Worm (Caenorhabditis elegans) whole organism, L4 larva: Measurements from ENCODE around the gene F49H12.3.
A peak's percentile ranks its signal among the peaks of the same experiment; 100 is the strongest.

Experiments used
- D1046.2 ChIP-seq: fragments of 200-800 bp; sonication (Bioruptor generic); IDR thresholded peaks from 2 replicates; pipeline ENCODE4 v1.3.6; 2022; ENCODE audit warnings: missing genetic modification characterization, missing compliant biosample characterization
- F37D6.2 ChIP-seq: sonication (generic microtip); optimal IDR thresholded peaks from 2 replicates; lab custom pipeline; 2016; ENCODE audit warnings: mild to moderate bottlenecking, missing genetic modification characterization, missing compliant biosample characterization
- F49E8.2 ChIP-seq: sonication (generic microtip); optimal IDR thresholded peaks from 2 replicates; lab custom pipeline; 2016; ENCODE audit warnings: missing compliant biosample characterization, mild to moderate bottlenecking, missing genetic modification characterization, borderline replicate concordance
- R02D3.7 ChIP-seq: fragments of 150-350 bp; sonication (generic microtip); optimal IDR thresholded peaks from 3 replicates; lab custom pipeline; 2014; ENCODE audit warnings: missing biosample characterization, missing genetic modification characterization
- T26A8.4 ChIP-seq: fragments of 200-800 bp; sonication (Bioruptor generic); IDR thresholded peaks from 2 replicates; pipeline ENCODE4 v1.3.6; 2022; ENCODE audit warnings: missing genetic modification characterization, missing compliant biosample characterization
- Y105C5A.15 ChIP-seq: fragments of 200-800 bp; sonication (Bioruptor generic); IDR thresholded peaks from 2 replicates; pipeline ENCODE4 v1.3.6; 2022; ENCODE audit warnings: missing genetic modification characterization, missing compliant biosample characterization
- Y48G9A.11 ChIP-seq: fragments of 200-800 bp; sonication (Bioruptor generic); IDR thresholded peaks from 2 replicates; pipeline ENCODE4 v1.3.6; 2022; ENCODE audit warnings: missing genetic modification reagents, missing genetic modification characterization, missing compliant biosample characterization
- Y5F2A.4 ChIP-seq: fragments of 200-800 bp; sonication (Bioruptor generic); optimal IDR thresholded peaks from 2 replicates; lab custom pipeline; 2018; ENCODE audit warnings: mild to moderate bottlenecking, missing genetic modification characterization, missing compliant biosample characterization
- ZK546.5 ChIP-seq, 2 experiments: sonication (generic microtip); optimal IDR thresholded peaks; 2 replicates each; lab custom pipeline; 2017; ENCODE audit warnings: missing biosample characterization in 2 of 2, missing genetic modification characterization in 2 of 2
- aly-2 ChIP-seq: sonication (generic microtip); optimal IDR thresholded peaks from 2 replicates; lab custom pipeline; 2018; ENCODE audit warnings: missing biosample characterization, missing genetic modification characterization
- ama-1 ChIP-seq: fragments of 150-350 bp; optimal IDR thresholded peaks from 2 replicates; lab custom pipeline; 2014; ENCODE audit warnings: inconsistent platforms, mixed read lengths
- arid-1 ChIP-seq: fragments of 200-800 bp; sonication (Bioruptor generic); conservative IDR thresholded peaks from 2 replicates; pipeline ENCODE4 v1.3.6; 2022; ENCODE audit warnings: missing genetic modification reagents, missing genetic modification characterization, missing compliant biosample characterization
- attf-4 ChIP-seq: sonication (generic microtip); optimal IDR thresholded peaks from 3 replicates; lab custom pipeline; 2017; ENCODE audit warnings: missing biosample characterization, missing genetic modification characterization
- ceh-28 ChIP-seq: fragments of 150-350 bp; optimal IDR thresholded peaks from 2 replicates; lab custom pipeline; 2014; ENCODE audit warnings: missing biosample characterization, missing genetic modification reagents, missing genetic modification characterization
- ceh-82 ChIP-seq: sonication (generic microtip); optimal IDR thresholded peaks from 2 replicates; lab custom pipeline; 2017; ENCODE audit warnings: missing biosample characterization, missing genetic modification characterization
- ces-1 ChIP-seq: fragments of 150-350 bp; sonication (generic microtip); optimal IDR thresholded peaks from 4 replicates; lab custom pipeline; 2014; ENCODE audit warnings: missing biosample characterization, missing genetic modification reagents, missing genetic modification characterization
- daf-12 ChIP-seq: fragments of 150-350 bp; optimal IDR thresholded peaks from 2 replicates; lab custom pipeline; 2014; ENCODE audit warnings: missing biosample characterization, missing genetic modification reagents, missing genetic modification characterization
- daf-19 ChIP-seq: fragments of 200-800 bp; sonication (Bioruptor generic); conservative IDR thresholded peaks from 2 replicates; pipeline ENCODE4 v1.3.6; 2022; ENCODE audit warnings: missing genetic modification characterization, missing compliant biosample characterization
- daf-8 ChIP-seq: fragments of 200-800 bp; sonication (Bioruptor generic); IDR thresholded peaks from 2 replicates; pipeline ENCODE4 v1.3.6; 2022; ENCODE audit warnings: missing genetic modification characterization, missing compliant biosample characterization
- dmd-6 ChIP-seq: fragments of 200-800 bp; sonication (Bioruptor generic); IDR thresholded peaks from 2 replicates; pipeline ENCODE4 v1.3.6; 2022; ENCODE audit warnings: missing genetic modification reagents, missing genetic modification characterization, missing compliant biosample characterization
- dmd-8 ChIP-seq: fragments of 200-800 bp; sonication (Bioruptor generic); IDR thresholded peaks from 2 replicates; pipeline ENCODE4 v1.3.6; 2022; ENCODE audit warnings: missing genetic modification characterization, missing compliant biosample characterization
- dmd-9 ChIP-seq: fragments of 200-800 bp; sonication (Bioruptor generic); IDR thresholded peaks from 2 replicates; pipeline ENCODE4 v1.3.6; 2022; ENCODE audit warnings: missing genetic modification reagents, missing genetic modification characterization, missing compliant biosample characterization
- egl-27 ChIP-seq: sonication (generic microtip); optimal IDR thresholded peaks from 3 replicates; lab custom pipeline; 2017; ENCODE audit warnings: missing biosample characterization, missing genetic modification reagents, missing genetic modification characterization
- fkh-10 ChIP-seq: fragments of 150-350 bp; optimal IDR thresholded peaks from 2 replicates; lab custom pipeline; 2014; ENCODE audit warnings: missing biosample characterization, missing genetic modification reagents, missing genetic modification characterization
- hif-1 ChIP-seq, 2 experiments: sonication (generic microtip); optimal IDR thresholded peaks; 2 replicates each; lab custom pipeline; 2016 to 2017; ENCODE audit warnings: missing compliant biosample characterization in 2 of 2, missing genetic modification characterization in 2 of 2, missing genetic modification reagents in 2 of 2, missing genotype in 2 of 2, mild to moderate bottlenecking in 1 of 2
- hlh-11 ChIP-seq: fragments of 200-800 bp; sonication (Bioruptor generic); optimal IDR thresholded peaks from 2 replicates; lab custom pipeline; 2018; ENCODE audit warnings: mild to moderate bottlenecking, missing genetic modification characterization, missing compliant biosample characterization
- lin-13 ChIP-seq: fragments of 150-350 bp; optimal IDR thresholded peaks from 2 replicates; lab custom pipeline; 2014; ENCODE audit warnings: missing biosample characterization, missing genetic modification reagents, missing genetic modification characterization
- lin-15B ChIP-seq: fragments of 150-350 bp; sonication (generic microtip); optimal IDR thresholded peaks from 3 replicates; lab custom pipeline; 2014; ENCODE audit warnings: missing biosample characterization, missing genetic modification characterization
- lin-38 ChIP-seq: fragments of 200-800 bp; sonication (Bioruptor generic); IDR thresholded peaks from 2 replicates; pipeline ENCODE4 v1.3.6; 2022; ENCODE audit warnings: missing genetic modification reagents, missing genetic modification characterization, missing compliant biosample characterization
- lin-39 ChIP-seq: fragments of 150-350 bp; optimal IDR thresholded peaks from 2 replicates; lab custom pipeline; 2014; ENCODE audit warnings: missing biosample characterization, missing genetic modification reagents, missing genetic modification characterization
- lsy-2 ChIP-seq, 2 experiments: fragments of 150-350 bp in 1 of 2; sonication (generic microtip) in 1 of 2; optimal IDR thresholded peaks; 2 replicates each; lab custom pipeline; 2014 to 2017; ENCODE audit warnings: missing biosample characterization in 2 of 2, missing genetic modification characterization in 2 of 2
- madf-5 ChIP-seq, 2 experiments: fragments of 200-800 bp; sonication (Bioruptor generic); IDR thresholded peaks; 2 replicates each; pipeline ENCODE4 v1.3.6; 2022; ENCODE audit warnings: missing compliant biosample characterization in 2 of 2, missing genetic modification characterization in 2 of 2
- madf-9 ChIP-seq: fragments of 200-800 bp; sonication (Bioruptor generic); conservative IDR thresholded peaks from 2 replicates; pipeline ENCODE4 v1.3.6; 2022; ENCODE audit warnings: missing genetic modification reagents, missing genetic modification characterization, missing compliant biosample characterization
- mdl-1 ChIP-seq, 2 experiments: fragments of 150-350 bp in 1 of 2; sonication (generic microtip) in 1 of 2; optimal IDR thresholded peaks; 2 replicates each; lab custom pipeline; 2014 to 2017; ENCODE audit warnings: missing biosample characterization in 2 of 2, missing genetic modification characterization in 2 of 2
- mep-1 ChIP-seq: fragments of 150-350 bp; sonication (generic microtip); optimal IDR thresholded peaks from 3 replicates; lab custom pipeline; 2014; ENCODE audit warnings: missing biosample characterization, missing genetic modification characterization
- mxl-2 ChIP-seq: fragments of 200-800 bp; sonication (Bioruptor generic); conservative IDR thresholded peaks from 2 replicates; pipeline ENCODE4 v1.3.6; 2022; ENCODE audit warnings: missing genetic modification reagents, missing genetic modification characterization, missing compliant biosample characterization
- nhr-10 ChIP-seq: fragments of 150-350 bp; optimal IDR thresholded peaks from 2 replicates; lab custom pipeline; 2014; ENCODE audit warnings: missing biosample characterization, missing genetic modification characterization
- nhr-102 ChIP-seq: sonication (generic microtip); optimal IDR thresholded peaks from 2 replicates; lab custom pipeline; 2016; ENCODE audit warnings: mild to moderate bottlenecking, missing genetic modification characterization, moderate library complexity, missing compliant biosample characterization
- nhr-11 ChIP-seq: fragments of 150-350 bp; optimal IDR thresholded peaks from 2 replicates; lab custom pipeline; 2014; ENCODE audit warnings: missing biosample characterization, missing genetic modification characterization
- nhr-237 ChIP-seq: sonication (generic microtip); optimal IDR thresholded peaks from 2 replicates; lab custom pipeline; 2017; ENCODE audit warnings: missing biosample characterization, missing genetic modification characterization
- nhr-48 ChIP-seq: sonication (generic microtip); optimal IDR thresholded peaks from 2 replicates; lab custom pipeline; 2016; ENCODE audit warnings: mild to moderate bottlenecking, missing genetic modification characterization, missing compliant biosample characterization
- nhr-76 ChIP-seq: fragments of 150-350 bp; optimal IDR thresholded peaks from 2 replicates; lab custom pipeline; 2014; ENCODE audit warnings: missing biosample characterization, missing genetic modification characterization
- nhr-77 ChIP-seq: fragments of 150-350 bp; optimal IDR thresholded peaks from 2 replicates; lab custom pipeline; 2014; ENCODE audit warnings: missing biosample characterization, missing genetic modification characterization
- php-3 ChIP-seq: fragments of 200-800 bp; sonication (Bioruptor generic); IDR thresholded peaks from 2 replicates; pipeline ENCODE4 v1.3.6; 2022; ENCODE audit warnings: missing genetic modification reagents, missing genetic modification characterization, missing compliant biosample characterization
- rbr-2 ChIP-seq: sonication (generic microtip); optimal IDR thresholded peaks from 2 replicates; lab custom pipeline; 2016; ENCODE audit warnings: missing genotype, missing genetic modification characterization, missing compliant biosample characterization
- set-16 ChIP-seq: fragments of 200-800 bp; sonication (Bioruptor generic); IDR thresholded peaks from 2 replicates; pipeline ENCODE4 v1.3.6; 2022; ENCODE audit warnings: missing genetic modification reagents, missing genetic modification characterization, missing compliant biosample characterization
- snpc-4 ChIP-seq: fragments of 150-350 bp; optimal IDR thresholded peaks from 2 replicates; lab custom pipeline; 2014; ENCODE audit warnings: missing biosample characterization, missing genetic modification characterization
- spr-3 ChIP-seq: fragments of 200-800 bp; sonication (Bioruptor generic); optimal IDR thresholded peaks from 2 replicates; lab custom pipeline; 2018; ENCODE audit warnings: mild to moderate bottlenecking, missing genetic modification characterization, missing compliant biosample characterization
- tra-1 ChIP-seq: fragments of 200-800 bp; sonication (Bioruptor generic); IDR thresholded peaks from 2 replicates; pipeline ENCODE4 v1.3.6; 2022; ENCODE audit warnings: missing genetic modification reagents, missing genetic modification characterization, missing compliant biosample characterization
- unc-130 ChIP-seq: sonication (generic microtip); optimal IDR thresholded peaks from 2 replicates; lab custom pipeline; 2016; ENCODE audit warnings: missing genetic modification reagents, missing genetic modification characterization, missing compliant biosample characterization
- unc-39 ChIP-seq: sonication (generic microtip); optimal IDR thresholded peaks from 2 replicates; lab custom pipeline; 2017; ENCODE audit warnings: missing biosample characterization, missing genetic modification characterization
- vab-7 ChIP-seq: fragments of 200-800 bp; sonication (Bioruptor generic); IDR thresholded peaks from 2 replicates; pipeline ENCODE4 v1.3.6; 2022; ENCODE audit warnings: missing genetic modification reagents, missing genetic modification characterization, missing compliant biosample characterization
- zfp-2 ChIP-seq: sonication (generic microtip); optimal IDR thresholded peaks from 2 replicates; lab custom pipeline; 2016; ENCODE audit warnings: mild to moderate bottlenecking, missing genetic modification characterization, missing compliant biosample characterization
- zip-11 ChIP-seq: fragments of 200-800 bp; sonication (Bioruptor generic); IDR thresholded peaks from 2 replicates; pipeline ENCODE4 v1.3.6; 2022; ENCODE audit warnings: missing genetic modification characterization, missing compliant biosample characterization

Gene F49H12.3

DNA sequence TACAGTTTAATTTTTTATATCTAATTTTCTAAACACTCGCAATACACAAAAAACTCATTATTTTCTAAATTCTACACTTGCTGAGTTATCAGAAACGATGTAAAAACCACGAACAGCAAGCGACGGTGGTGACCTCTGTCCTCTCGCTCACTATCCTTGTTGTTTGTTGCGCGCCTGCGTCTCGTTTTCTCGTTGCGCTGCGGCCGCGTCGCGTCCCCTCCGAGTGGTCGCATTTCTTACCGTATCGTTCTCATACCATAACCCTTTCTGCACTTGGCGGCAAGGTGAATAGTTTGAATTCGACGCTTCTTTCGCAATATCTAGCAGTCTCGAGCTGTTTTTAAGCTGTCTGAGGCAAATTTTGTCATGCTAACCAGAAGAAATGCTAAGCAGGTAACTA, 5.3 kb downstream of the F49H12.3 start, which contains the start of gene lsy-2 (continued):
- TF ChIP-seq nhr-237 (tag; lab: Kevin White, UChicago) = no peak
- TF ChIP-seq zip-11 (GFP tag; lab: Robert Waterston, UW) = no peak
- TF ChIP-seq dmd-8 (GFP tag; lab: Robert Waterston, UW) = no peak
- no peak for TF ChIP-seq nhr-76 (tag; lab: Kevin White, UChicago)
- 0 out of 2 replicates have a peak, but pooled peaks have one; percentile 30 for TF ChIP-seq set-16 (GFP tag; lab: Robert Waterston, UW)
- TF ChIP-seq ama-1 (lab: Kevin White, UChicago) = no peak
- no peak for TF ChIP-seq madf-9 (GFP tag; lab: Robert Waterston, UW)
- TF ChIP-seq unc-130 (GFP tag; lab: Kevin White, UChicago) = no peak
- no peak for TF ChIP-seq nhr-10 (tag; lab: Kevin White, UChicago)
- TF ChIP-seq ceh-28 (tag; lab: Kevin White, UChicago) = no peak
- no peak for TF ChIP-seq lin-39 (tag; lab: Kevin White, UChicago)
- no peak for TF ChIP-seq zfp-2 (tag; lab: Kevin White, UChicago)
- no peak for TF ChIP-seq nhr-48 (tag; lab: Kevin White, UChicago)
- peak; percentile 19 for TF ChIP-seq rbr-2 (tag; lab: Kevin White, UChicago)
- TF ChIP-seq T26A8.4 (GFP tag; lab: Robert Waterston, UW) = no peak
- TF ChIP-seq snpc-4 (tag; lab: Kevin White, UChicago) = no peak
- no peak for TF ChIP-seq dmd-9
- TF ChIP-seq lin-13 (GFP tag; lab: Kevin White, UChicago) = peak; percentile 72
- TF ChIP-seq Y48G9A.11 (GFP tag; lab: Robert Waterston, UW) = no peak
- no peak for TF ChIP-seq ZK546.5 (tag; optimal IDR thresholded peaks at IDR 0.05; lab: Kevin White, UChicago)
- TF ChIP-seq ces-1 = no peak
- TF ChIP-seq egl-27 (tag; lab: Kevin White, UChicago) = no peak
- no peak for TF ChIP-seq F49E8.2 (tag; lab: Kevin White, UChicago)
- TF ChIP-seq fkh-10 = no peak
- no peak for TF ChIP-seq nhr-77
- no peak for TF ChIP-seq hlh-11
- TF ChIP-seq daf-19 = no peak
- TF ChIP-seq ceh-82 (tag; lab: Kevin White, UChicago) = no peak
- no peak for TF ChIP-seq madf-5 (GFP tag; IDR thresholded peaks at IDR 0.05; lab: Robert Waterston, UW)
- no peak for TF ChIP-seq F37D6.2 (tag; lab: Kevin White, UChicago)
- no peak for TF ChIP-seq tra-1 (GFP tag; lab: Robert Waterston, UW)
- no peak for TF ChIP-seq Y105C5A.15
- TF ChIP-seq mep-1 (tag; lab: Kevin White, UChicago) = peak; percentile 57
- no peak for TF ChIP-seq unc-39 (tag; lab: Kevin White, UChicago)
- TF ChIP-seq nhr-102 (tag; lab: Kevin White, UChicago) = no peak
- TF ChIP-seq mdl-1 (tag; optimal IDR thresholded peaks at IDR 0.05; lab: Kevin White, UChicago) = peak in 1 of 2 experiments; percentile 20
- no peak for TF ChIP-seq D1046.2 (GFP tag; lab: Robert Waterston, UW)
- no peak for TF ChIP-seq attf-4 (tag; lab: Kevin White, UChicago)
- TF ChIP-seq spr-3 = no peak
- no peak for TF ChIP-seq nhr-11 (tag; lab: Kevin White, UChicago)
- no peak for TF ChIP-seq Y5F2A.4
- TF ChIP-seq hif-1 (tag; optimal IDR thresholded peaks at IDR 0.05; lab: Kevin White, UChicago) = peak in 1 of 2 experiments; percentile 41
- 0 out of 2 replicates have a peak, but pooled peaks have one; percentile 15 for TF ChIP-seq vab-7 (GFP tag; lab: Robert Waterston, UW)
- TF ChIP-seq arid-1 (GFP tag; lab: Robert Waterston, UW) = no peak
- no peak for TF ChIP-seq R02D3.7 (tag; lab: Kevin White, UChicago)
- peak; percentile 50 for TF ChIP-seq dmd-6
- TF ChIP-seq daf-8 (GFP tag; lab: Robert Waterston, UW) = no peak
- TF ChIP-seq lin-15B (tag; lab: Kevin White, UChicago) = no peak
- no peak for TF ChIP-seq mxl-2
- no peak for TF ChIP-seq lsy-2 (tag; optimal IDR thresholded peaks at IDR 0.05; lab: Kevin White, UChicago)
- TF ChIP-seq php-3 = no peak
- no peak for TF ChIP-seq aly-2
- TF ChIP-seq daf-12 = no peak
- no peak for TF ChIP-seq lin-38
